Worm (Caenorhabditis elegans) whole organism, L4/young adult: ENCODE data around the gene rei-2.

Experiments
- W03F9.2 ChIP-seq: fragments of 150-350 bp; optimal IDR thresholded peaks from 2 replicates; lab custom pipeline; 2014; ENCODE audit warnings: missing biosample characterization, missing genetic modification characterization
- him-1 ChIP-seq: sonication (generic microtip); optimal IDR thresholded peaks from 2 replicates; lab custom pipeline; 2016; ENCODE audit warnings: missing genotype, missing genetic modification reagents, missing genetic modification characterization, missing compliant biosample characterization

DNA sequence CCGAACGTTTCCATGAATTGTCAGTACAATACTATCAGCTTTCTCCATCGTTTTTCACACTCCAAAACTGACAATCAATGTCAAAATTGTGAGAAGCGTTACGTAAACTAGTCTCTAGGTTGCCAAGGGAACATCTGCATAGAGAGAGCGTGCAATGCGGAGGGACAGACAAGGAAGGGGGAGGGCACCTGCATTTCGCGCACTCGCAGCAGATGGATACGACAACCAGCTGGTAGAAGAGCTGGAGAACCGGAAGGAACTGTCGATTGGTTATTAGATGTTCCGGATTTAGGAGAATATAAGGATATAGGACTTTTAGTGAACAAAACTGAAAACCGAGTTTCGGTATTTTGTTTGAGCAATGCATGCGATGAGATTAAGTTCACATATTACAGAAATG lies 19.0 kb downstream of the rei-2 start, which contains the start of gene mksr-1:
- TF ChIP-seq him-1 (tag; lab: Kevin White, UChicago), result no peak
- TF ChIP-seq W03F9.2 (tag; lab: Kevin White, UChicago), result no peak
